Worm (Caenorhabditis elegans): ENCODE data around the gene F11C7.6.

The F11C7.6 gene

ce11 chrX:17368542-17368941 lies 32.8 kb upstream of the F11C7.6 start, which contains the start of gene mfsd-10:
Gene mfsd-10, minus strand, starts transcription at chrX:17368642.
- TF ChIP-seq mab-5 (tag; optimal IDR thresholded peaks at IDR 0.05) (no peak), ceh-83 (GFP tag; optimal IDR thresholded peaks at IDR 0.05) (no peak), unc-62 (GFP tag; optimal IDR thresholded peaks at IDR 0.05) (no peak), nhr-237 (tag; optimal IDR thresholded peaks at IDR 0.05) (no peak), nhr-2 (tag; optimal IDR thresholded peaks at IDR 0.05) (no peak), ceh-39 (tag; optimal IDR thresholded peaks at IDR 0.05) (no peak)

- TF ChIP-seq nhr-237 (tag; optimal IDR thresholded peaks at IDR 0.05): no peak
- TF ChIP-seq tbx-8 (GFP tag; optimal IDR thresholded peaks at IDR 0.05): no peak
- peak; percentile 45 for TF ChIP-seq ham-2 (GFP tag; optimal IDR thresholded peaks at IDR 0.05)
Observed at ce11 chrX:17369514-17369913, 31.9 kb upstream of the F11C7.6 start.

- no peak for TF ChIP-seq mep-1 (tag; optimal IDR thresholded peaks at IDR 0.05)
- peak; percentile 64 for TF ChIP-seq unc-62 (GFP tag; optimal IDR thresholded peaks at IDR 0.05)
Observed at ce11 chrX:17373955-17374354, 27.4 kb upstream of the F11C7.6 start.

- TF ChIP-seq ces-1 (GFP tag; optimal IDR thresholded peaks at IDR 0.05): no peak
- no peak for TF ChIP-seq tbx-8 (GFP tag; optimal IDR thresholded peaks at IDR 0.05)
- TF ChIP-seq lin-32 (GFP tag; optimal IDR thresholded peaks at IDR 0.05): no peak
- TF ChIP-seq ham-2 (GFP tag; optimal IDR thresholded peaks at IDR 0.05): no peak
- TF ChIP-seq ceh-43 (GFP tag; optimal IDR thresholded peaks at IDR 0.05): no peak
- no peak for TF ChIP-seq elt-1 (tag; optimal IDR thresholded peaks at IDR 0.05; ENCODE audit: borderline replicate concordance, insufficient read depth)
- no peak for TF ChIP-seq flh-1 (GFP tag; optimal IDR thresholded peaks at IDR 0.05)
- TF ChIP-seq elt-3 (tag; optimal IDR thresholded peaks at IDR 0.05): no peak
- no peak for TF ChIP-seq unc-120 (tag; optimal IDR thresholded peaks at IDR 0.05; ENCODE audit: poor library complexity, severe bottlenecking)
- no peak for TF ChIP-seq snpc-4 (tag; optimal IDR thresholded peaks at IDR 0.05)
- no peak for TF ChIP-seq ztf-11 (tag; optimal IDR thresholded peaks at IDR 0.05)
- TF ChIP-seq nhr-12 (tag; optimal IDR thresholded peaks at IDR 0.05): no peak
- TF ChIP-seq nhr-76 (tag; optimal IDR thresholded peaks at IDR 0.05): no peak
- no peak for TF ChIP-seq mls-2 (tag; optimal IDR thresholded peaks at IDR 0.05)
Observed at ce11 chrX:17374534-17374933, 26.8 kb upstream of the F11C7.6 start, which contains the start of gene F10D7.3. Gene F10D7.3, minus strand, starts transcription at chrX:17374634.

- TF ChIP-seq nhr-2 (tag; optimal IDR thresholded peaks at IDR 0.05) (no peak), elt-3 (tag; optimal IDR thresholded peaks at IDR 0.05) (no peak), ces-1 (GFP tag; optimal IDR thresholded peaks at IDR 0.05) (no peak), lin-32 (GFP tag; optimal IDR thresholded peaks at IDR 0.05) (no peak), elt-1 (tag; optimal IDR thresholded peaks at IDR 0.05; ENCODE audit: borderline replicate concordance, insufficient read depth) (no peak), mls-2 (tag; optimal IDR thresholded peaks at IDR 0.05) (no peak), nhr-76 (tag; optimal IDR thresholded peaks at IDR 0.05) (no peak), ztf-11 (tag; optimal IDR thresholded peaks at IDR 0.05) (no peak), nhr-28 (tag; optimal IDR thresholded peaks at IDR 0.05) (no peak), unc-120 (tag; optimal IDR thresholded peaks at IDR 0.05; ENCODE audit: poor library complexity, severe bottlenecking) (no peak), drap-1 (GFP tag; optimal IDR thresholded peaks at IDR 0.05) (no peak), snpc-4 (tag; optimal IDR thresholded peaks at IDR 0.05) (no peak), ceh-83 (GFP tag; optimal IDR thresholded peaks at IDR 0.05) (no peak), sptf-1 (tag; optimal IDR thresholded peaks at IDR 0.05) (no peak), cnd-1 (tag; optimal IDR thresholded peaks at IDR 0.05) (no peak)
Observed at ce11 chrX:17375877-17376276, 25.5 kb upstream of the F11C7.6 start.

- TF ChIP-seq ham-2 (GFP tag; optimal IDR thresholded peaks at IDR 0.05) (no peak), elt-1 (tag; optimal IDR thresholded peaks at IDR 0.05; ENCODE audit: borderline replicate concordance, insufficient read depth) (no peak), hlh-1 (tag; optimal IDR thresholded peaks at IDR 0.05) (no peak), cnd-1 (tag; optimal IDR thresholded peaks at IDR 0.05) (no peak)
Observed at ce11 chrX:17378996-17379395, 22.4 kb upstream of the F11C7.6 start.

ce11 chrX:17379675-17380074 lies 21.7 kb upstream of the F11C7.6 start, which contains the start of gene F10D7.10:
Gene F10D7.10, minus strand, starts transcription at chrX:17379775.
- no peak for TF ChIP-seq lin-32 (GFP tag; optimal IDR thresholded peaks at IDR 0.05)
- no peak for TF ChIP-seq zip-8 (tag; optimal IDR thresholded peaks at IDR 0.05)
- no peak for TF ChIP-seq elt-1 (tag; optimal IDR thresholded peaks at IDR 0.05; ENCODE audit: borderline replicate concordance, insufficient read depth)
- no peak for TF ChIP-seq nhr-76 (tag; optimal IDR thresholded peaks at IDR 0.05)
- TF ChIP-seq lin-13 (tag; optimal IDR thresholded peaks at IDR 0.05): no peak
- TF ChIP-seq ceh-43 (GFP tag; optimal IDR thresholded peaks at IDR 0.05): no peak
- no peak for TF ChIP-seq drap-1 (GFP tag; optimal IDR thresholded peaks at IDR 0.05)
- TF ChIP-seq unc-39 (tag; optimal IDR thresholded peaks at IDR 0.05): no peak
- no peak for TF ChIP-seq nhr-12 (tag; optimal IDR thresholded peaks at IDR 0.05)
- TF ChIP-seq nhr-2 (tag; optimal IDR thresholded peaks at IDR 0.05): no peak
- no peak for TF ChIP-seq flh-1 (GFP tag; optimal IDR thresholded peaks at IDR 0.05)
- TF ChIP-seq lsy-2 (tag; optimal IDR thresholded peaks at IDR 0.05): no peak
- no peak for TF ChIP-seq bed-3 (GFP tag; optimal IDR thresholded peaks at IDR 0.05)
- TF ChIP-seq snpc-4 (tag; optimal IDR thresholded peaks at IDR 0.05): no peak
